Worm (Caenorhabditis elegans) whole organism, L1 larva: Measurements from ENCODE around the gene str-139.

Experiments used
- ama-1 ChIP-seq: fragments of 150-350 bp; optimal IDR thresholded peaks from 2 replicates; lab custom pipeline; 2014
- blmp-1 ChIP-seq: fragments of 150-350 bp; optimal IDR thresholded peaks from 2 replicates; lab custom pipeline; 2014; ENCODE audit warnings: missing biosample characterization, missing genetic modification characterization
- dpl-1 ChIP-seq, 3 experiments: fragments of 150-350 bp in 2 of 3; sonication (generic microtip) in 1 of 3; optimal IDR thresholded peaks; 2 replicates each; lab custom pipeline; 2014 to 2017; ENCODE audit warnings: missing biosample characterization in 3 of 3, missing genetic modification characterization in 3 of 3, missing genetic modification reagents in 3 of 3
- nhr-11 ChIP-seq: fragments of 150-350 bp; optimal IDR thresholded peaks from 2 replicates; lab custom pipeline; 2014; ENCODE audit warnings: missing biosample characterization, missing genetic modification characterization
- nhr-12 ChIP-seq: sonication (generic microtip); optimal IDR thresholded peaks from 2 replicates; lab custom pipeline; 2017; ENCODE audit warnings: missing biosample characterization, missing genetic modification characterization
- pag-3 ChIP-seq: sonication (generic microtip); optimal IDR thresholded peaks from 2 replicates; lab custom pipeline; 2017; ENCODE audit warnings: missing genetic modification characterization, mild to moderate bottlenecking, missing compliant biosample characterization, antibody characterized with exemption, borderline replicate concordance; ENCODE audit not compliant: insufficient read depth

ce11 chrV:8035947-8036346 is 26.0 kb downstream of the str-139 start, which contains the start of gene ZC513.14:
- TF ChIP-seq nhr-12 (tag; lab: Kevin White, UChicago) (no peak), nhr-11 (no peak), blmp-1 (no peak), pag-3 (no peak), ama-1 (lab: Kevin White, UChicago) (no peak), dpl-1 (GFP tag; optimal IDR thresholded peaks at IDR 0.05; lab: Kevin White, UChicago) (no peak)
